Fruit fly (Drosophila melanogaster) Kc167 (cell line): ENCODE data around the gene CG6985.

Experiments used
- Myc ChIP-seq: fragments of >200 bp; optimal IDR thresholded peaks from 2 replicates; lab custom pipeline; 2017; ENCODE audit warnings: missing external identifiers
- Sin3A ChIP-seq: fragments of >200 bp; optimal IDR thresholded peaks from 2 replicates; lab custom pipeline; 2018; ENCODE audit warnings: missing external identifiers
- h ChIP-seq: fragments of >200 bp; optimal IDR thresholded peaks from 3 replicates; lab custom pipeline; 2018; ENCODE audit warnings: missing external identifiers
- psq ChIP-seq: fragments of >200 bp; optimal IDR thresholded peaks from 2 replicates; lab custom pipeline; 2017; ENCODE audit warnings: missing external identifiers
- ttk ChIP-seq: sonication (Bioruptor generic); optimal IDR thresholded peaks from 2 replicates; lab custom pipeline; 2017; ENCODE audit warnings: missing external identifiers

dm6 chr3R:22750534-22750947, 9.6 kb downstream of the CG6985 start, which contains the start of the genes rumi, CG7029 and Usp12-46:
- TF ChIP-seq ttk (lab: Kevin White, UChicago) (no peak), Myc (lab: Kevin White, UChicago) (no peak), h (lab: Kevin White, UChicago) (no peak), psq (lab: Kevin White, UChicago) (no peak), Sin3A (lab: Kevin White, UChicago) (no peak)
